Fruit fly (Drosophila melanogaster) whole organism, adult: ENCODE results near the gene PpD6.
A peak's percentile ranks its signal among the peaks of the same experiment; 100 is the strongest.

Experiments
- CG14711 ChIP-seq: fragments of 200-800 bp; sonication (Bioruptor generic); optimal IDR thresholded peaks from 2 replicates; lab custom pipeline; 2018; ENCODE audit warnings: missing biosample characterization, mild to moderate bottlenecking, missing genetic modification characterization, moderate library complexity
- CG1620 ChIP-seq: fragments of 200-800 bp; sonication (Bioruptor generic); optimal IDR thresholded peaks from 2 replicates; lab custom pipeline; 2016; ENCODE audit warnings: missing biosample characterization, missing genetic modification characterization
- CG33017 ChIP-seq: fragments of 200-800 bp; sonication (Bioruptor generic); optimal IDR thresholded peaks from 2 replicates; lab custom pipeline; 2018; ENCODE audit warnings: missing biosample characterization, mild to moderate bottlenecking, missing genetic modification characterization, moderate library complexity
- CG7045 ChIP-seq: fragments of 200-800 bp; sonication (Bioruptor generic); optimal IDR thresholded peaks from 2 replicates; lab custom pipeline; 2017; ENCODE audit warnings: missing biosample characterization, mild to moderate bottlenecking, missing genetic modification characterization
- CG7101 ChIP-seq: fragments of 200-800 bp; sonication (Bioruptor generic); optimal IDR thresholded peaks from 2 replicates; lab custom pipeline; 2018; ENCODE audit warnings: missing biosample characterization, mild to moderate bottlenecking, missing genetic modification characterization, moderate library complexity
- Clk ChIP-seq: fragments of 200-800 bp; sonication (Bioruptor generic); optimal IDR thresholded peaks from 2 replicates; lab custom pipeline; 2017; ENCODE audit warnings: missing biosample characterization, missing genetic modification characterization
- Crg-1 ChIP-seq: fragments of 200-800 bp; sonication (Bioruptor generic); optimal IDR thresholded peaks from 2 replicates; lab custom pipeline; 2016; ENCODE audit warnings: missing biosample characterization, missing genetic modification characterization
- Hr96 ChIP-seq: fragments of 200-800 bp; sonication (Bioruptor generic); optimal IDR thresholded peaks from 2 replicates; lab custom pipeline; 2016; ENCODE audit warnings: missing biosample characterization, missing genetic modification characterization
- cnc ChIP-seq, 2 experiments: fragments of >200 bp; optimal IDR thresholded peaks; 2 replicates each; lab custom pipeline; 2017
- kay ChIP-seq: fragments of 200-800 bp; sonication (Bioruptor generic); peaks from one replicate; lab custom pipeline; 2016; ENCODE audit warnings: missing biosample characterization, missing genetic modification characterization, borderline replicate concordance
- ovo ChIP-seq: fragments of 200-800 bp; sonication (Bioruptor generic); optimal IDR thresholded peaks from 2 replicates; lab custom pipeline; 2016; ENCODE audit warnings: missing biosample characterization, missing genetic modification characterization
- pad ChIP-seq: fragments of 200-800 bp; sonication (Bioruptor generic); optimal IDR thresholded peaks from 3 replicates; lab custom pipeline; 2017; ENCODE audit warnings: missing biosample characterization, missing genetic modification characterization, mild to moderate bottlenecking, moderate library complexity, missing genetic modification reagents
- tj ChIP-seq: fragments of 200-800 bp; sonication (Bioruptor generic); optimal IDR thresholded peaks from 3 replicates; lab custom pipeline; 2017; ENCODE audit warnings: missing biosample characterization, mild to moderate bottlenecking, missing genetic modification characterization, moderate library complexity

- no peak for TF ChIP-seq CG33017 (tag; lab: Kevin White, UChicago)
- no peak for TF ChIP-seq Hr96
- no peak for TF ChIP-seq CG14711 (tag; lab: Kevin White, UChicago)
- no peak for TF ChIP-seq CG1620 (GFP tag; lab: Kevin White, UChicago)
- no peak for TF ChIP-seq CG7101 (tag; lab: Kevin White, UChicago)
- TF ChIP-seq Crg-1 (GFP tag; lab: Kevin White, UChicago), result no peak
- TF ChIP-seq Clk (GFP tag; lab: Kevin White, UChicago), result no peak
- no peak for TF ChIP-seq pad (GFP tag; lab: Kevin White, UChicago)
- TF ChIP-seq CG7045 (GFP tag; lab: Kevin White, UChicago), result no peak
- TF ChIP-seq ovo (GFP tag; lab: Kevin White, UChicago), result no peak
- TF ChIP-seq tj (GFP tag; lab: Kevin White, UChicago), result no peak
- TF ChIP-seq kay (GFP tag; lab: Kevin White, UChicago), result peak; percentile 83
- no peak for TF ChIP-seq cnc (optimal IDR thresholded peaks at IDR 0.05; lab: Kevin White, UChicago)
Observed at dm6 chr2L:3145897-3146296, 36.4 kb downstream of the PpD6 start.
